Worm (Caenorhabditis elegans): Measurements from ENCODE around the gene str-206.

ce11 chrV:6225745-6226528 is 8.0 kb downstream of the str-206 start:
- no peak for TF ChIP-seq nfya-1 (tag; optimal IDR thresholded peaks at IDR 0.05; ENCODE audit: borderline replicate concordance, insufficient read depth)
- no peak for TF ChIP-seq nhr-90 (tag; optimal IDR thresholded peaks at IDR 0.05)
- TF ChIP-seq somi-1 (GFP tag; optimal IDR thresholded peaks at IDR 0.05) = no peak
- no peak for TF ChIP-seq efl-1 (GFP tag; optimal IDR thresholded peaks at IDR 0.05)
- TF ChIP-seq unc-62 (GFP tag; optimal IDR thresholded peaks at IDR 0.05) = no peak

All from whole organism, young adult.